Fruit fly (Drosophila melanogaster): Measurements from ENCODE around the gene CG5404.

Gene CG5404

DNA sequence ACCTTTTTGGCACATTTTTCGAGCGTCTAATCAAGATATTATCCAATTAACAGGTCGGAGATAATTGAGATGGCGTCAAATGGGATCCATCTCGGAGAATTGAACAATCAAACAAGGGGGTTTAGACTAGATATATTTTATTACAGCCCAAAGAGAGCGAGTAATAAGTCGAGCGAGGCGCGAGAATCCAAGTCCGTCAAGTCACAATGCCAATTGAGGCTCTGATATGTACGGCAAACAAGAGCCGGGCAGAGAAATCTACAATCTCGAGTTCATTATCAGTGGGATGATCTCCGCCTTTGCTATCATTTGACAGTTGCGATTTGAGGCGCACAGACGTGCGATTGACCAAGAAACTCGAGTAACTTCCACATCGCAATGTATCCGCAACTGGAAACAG lies at the start of gene CG5404:
Gene CG5404 (plus strand): TSS at position 301 of the 400 bp plus-strand sequence.
- TF ChIP-seq ttk (optimal IDR thresholded peaks at IDR 0.05) = no peak
- TF ChIP-seq insv (optimal IDR thresholded peaks at IDR 0.05) = no peak
- no peak for TF ChIP-seq Sin3A (optimal IDR thresholded peaks at IDR 0.05)
- no peak for TF ChIP-seq Myc (optimal IDR thresholded peaks at IDR 0.05)
- TF ChIP-seq psq (optimal IDR thresholded peaks at IDR 0.05) = no peak
- no peak for TF ChIP-seq h (optimal IDR thresholded peaks at IDR 0.05)

DNA sequence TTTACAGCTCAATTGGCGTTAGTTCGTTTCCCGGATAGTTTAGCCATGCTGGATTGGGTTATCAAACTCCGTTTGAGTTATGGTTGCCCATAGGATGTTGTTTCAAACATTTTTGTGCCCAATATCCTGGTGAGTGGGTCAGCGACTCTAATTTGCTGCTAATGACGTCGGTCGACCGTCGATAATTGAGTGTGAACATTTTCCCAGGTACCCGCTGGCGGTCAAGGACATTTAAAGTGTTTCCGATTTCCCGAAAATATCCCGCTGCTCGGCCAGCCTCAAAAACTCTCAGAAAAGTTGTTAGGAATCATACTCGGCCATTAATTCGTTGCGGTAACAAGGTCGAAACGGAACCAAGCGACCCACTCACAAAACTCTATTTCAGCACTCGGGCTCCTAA lies 49.6 kb upstream of the CG5404 start:
- no peak for TF ChIP-seq h (optimal IDR thresholded peaks at IDR 0.05)
- no peak for TF ChIP-seq Sin3A (optimal IDR thresholded peaks at IDR 0.05)
- no peak for TF ChIP-seq Myc (optimal IDR thresholded peaks at IDR 0.05)
- no peak for TF ChIP-seq insv (optimal IDR thresholded peaks at IDR 0.05)
- TF ChIP-seq ttk (optimal IDR thresholded peaks at IDR 0.05) = no peak
- no peak for TF ChIP-seq psq (optimal IDR thresholded peaks at IDR 0.05)

DNA sequence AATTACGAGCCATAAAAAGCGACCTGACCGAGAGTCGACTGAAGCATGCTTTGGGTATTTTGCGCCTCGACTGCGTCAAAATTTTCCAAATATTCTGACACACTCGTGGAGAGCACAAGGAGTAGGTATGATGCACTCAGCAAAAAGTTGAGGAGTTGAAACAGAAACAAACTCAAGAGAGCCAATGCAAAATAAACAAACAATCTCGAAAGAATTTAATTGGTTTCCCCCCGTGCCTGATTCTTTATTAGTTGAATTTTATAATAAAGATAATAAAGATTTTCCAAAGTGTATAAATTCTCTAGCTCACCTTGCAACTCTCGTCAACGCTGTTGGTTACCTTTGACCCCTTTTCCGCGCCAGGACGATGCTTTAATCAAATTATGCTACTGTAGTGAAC lies 49.1 kb upstream of the CG5404 start:
- no peak for TF ChIP-seq Myc (optimal IDR thresholded peaks at IDR 0.05)
- no peak for TF ChIP-seq Sin3A (optimal IDR thresholded peaks at IDR 0.05)
- no peak for TF ChIP-seq psq (optimal IDR thresholded peaks at IDR 0.05)
- no peak for TF ChIP-seq h (optimal IDR thresholded peaks at IDR 0.05)
- TF ChIP-seq ttk (optimal IDR thresholded peaks at IDR 0.05) = no peak
- no peak for TF ChIP-seq insv (optimal IDR thresholded peaks at IDR 0.05)

DNA sequence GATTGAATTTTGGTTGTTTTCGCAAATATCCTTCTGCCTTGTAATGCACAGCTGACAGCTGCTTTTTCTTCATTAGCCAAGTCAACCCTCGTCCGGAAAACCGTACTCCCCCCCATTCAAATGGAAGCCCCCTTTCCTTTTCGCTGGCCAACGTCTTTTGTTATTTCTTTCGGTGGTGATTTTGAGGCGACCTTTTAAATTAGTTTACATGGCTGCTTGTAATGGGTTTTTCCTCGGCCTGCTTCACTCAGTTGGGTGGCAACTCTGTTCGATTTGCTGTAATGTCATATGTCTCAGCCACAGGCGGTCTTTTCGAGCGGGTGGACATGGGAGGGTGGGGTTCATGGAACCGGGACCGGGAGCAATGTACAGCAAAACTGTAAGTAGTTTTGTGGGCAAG lies 44.0 kb upstream of the CG5404 start:
- TF ChIP-seq Myc (optimal IDR thresholded peaks at IDR 0.05) = no peak
- TF ChIP-seq psq (optimal IDR thresholded peaks at IDR 0.05) = no peak
- TF ChIP-seq insv (optimal IDR thresholded peaks at IDR 0.05) = no peak
- TF ChIP-seq ttk (optimal IDR thresholded peaks at IDR 0.05) = no peak
- no peak for TF ChIP-seq h (optimal IDR thresholded peaks at IDR 0.05)
- TF ChIP-seq Sin3A (optimal IDR thresholded peaks at IDR 0.05) = no peak

DNA sequence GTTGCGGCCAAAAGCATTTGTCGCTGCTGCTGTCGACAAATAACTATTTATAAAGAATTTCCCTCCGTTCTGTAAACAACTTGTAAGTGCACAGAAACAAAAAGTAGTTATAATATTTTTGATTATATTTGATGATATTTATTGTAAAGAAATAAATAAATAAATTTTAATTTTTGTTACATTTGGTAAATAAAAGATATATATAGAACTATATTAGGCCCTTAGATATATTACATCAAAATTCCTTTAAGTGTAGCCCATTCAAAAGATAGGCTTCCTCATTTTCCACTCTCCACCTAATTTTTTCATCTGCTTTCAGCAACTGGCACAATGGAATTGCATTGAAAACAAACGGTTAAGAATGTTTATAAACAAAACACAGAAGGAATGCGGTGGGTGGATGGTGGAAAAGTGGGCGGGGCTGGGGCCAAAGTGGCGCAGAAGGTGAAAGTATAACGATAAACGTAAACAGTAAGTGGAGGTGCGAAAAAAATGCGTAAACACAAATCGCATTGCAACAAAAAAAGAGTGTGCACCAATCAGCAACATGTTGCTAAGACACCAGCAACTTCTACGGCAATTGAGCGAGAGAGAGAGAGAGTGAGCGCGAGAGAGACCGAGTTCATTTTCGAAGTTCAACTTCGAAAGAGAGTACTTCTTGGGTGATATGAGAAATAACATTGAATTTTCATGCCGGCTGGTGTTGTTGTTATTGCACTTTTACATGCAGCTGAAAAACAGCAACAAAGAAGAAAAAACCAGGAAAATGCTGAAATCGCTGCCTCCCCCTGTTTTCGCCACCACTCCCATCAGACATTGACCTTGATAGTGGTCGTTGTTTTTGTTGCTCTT lies 39.9 kb upstream of the CG5404 start:
- no peak for TF ChIP-seq ttk (optimal IDR thresholded peaks at IDR 0.05)
- no peak for TF ChIP-seq psq (optimal IDR thresholded peaks at IDR 0.05)
- no peak for TF ChIP-seq h (optimal IDR thresholded peaks at IDR 0.05)
- no peak for TF ChIP-seq Sin3A (optimal IDR thresholded peaks at IDR 0.05)
- no peak for TF ChIP-seq insv (optimal IDR thresholded peaks at IDR 0.05)
- no peak for TF ChIP-seq Myc (optimal IDR thresholded peaks at IDR 0.05)

DNA sequence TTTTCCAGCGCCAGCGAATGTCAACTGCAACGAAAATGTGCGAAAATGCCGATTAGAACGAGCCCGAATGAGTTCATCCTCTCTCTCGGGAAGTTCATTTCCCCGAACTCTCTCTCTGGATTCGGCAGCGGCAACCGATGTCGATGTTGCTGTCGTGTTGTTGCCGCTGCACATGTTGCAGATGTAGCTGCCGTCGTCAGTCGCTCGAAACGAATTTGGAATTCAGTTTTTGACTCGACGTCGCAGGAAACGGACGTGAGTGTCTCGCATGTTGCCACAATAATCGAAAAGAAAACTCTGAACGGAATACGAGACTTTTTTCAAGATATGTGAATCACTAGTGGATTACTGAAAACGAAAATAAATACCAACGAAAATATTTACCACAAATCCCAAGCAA lies 38.5 kb upstream of the CG5404 start, which contains the start of gene pxb:
Gene pxb (plus strand): TSS at position 222 of the 400 bp plus-strand sequence.
- no peak for TF ChIP-seq ttk (optimal IDR thresholded peaks at IDR 0.05)
- TF ChIP-seq Myc (optimal IDR thresholded peaks at IDR 0.05) = no peak
- TF ChIP-seq Sin3A (optimal IDR thresholded peaks at IDR 0.05) = no peak
- no peak for TF ChIP-seq psq (optimal IDR thresholded peaks at IDR 0.05)

DNA sequence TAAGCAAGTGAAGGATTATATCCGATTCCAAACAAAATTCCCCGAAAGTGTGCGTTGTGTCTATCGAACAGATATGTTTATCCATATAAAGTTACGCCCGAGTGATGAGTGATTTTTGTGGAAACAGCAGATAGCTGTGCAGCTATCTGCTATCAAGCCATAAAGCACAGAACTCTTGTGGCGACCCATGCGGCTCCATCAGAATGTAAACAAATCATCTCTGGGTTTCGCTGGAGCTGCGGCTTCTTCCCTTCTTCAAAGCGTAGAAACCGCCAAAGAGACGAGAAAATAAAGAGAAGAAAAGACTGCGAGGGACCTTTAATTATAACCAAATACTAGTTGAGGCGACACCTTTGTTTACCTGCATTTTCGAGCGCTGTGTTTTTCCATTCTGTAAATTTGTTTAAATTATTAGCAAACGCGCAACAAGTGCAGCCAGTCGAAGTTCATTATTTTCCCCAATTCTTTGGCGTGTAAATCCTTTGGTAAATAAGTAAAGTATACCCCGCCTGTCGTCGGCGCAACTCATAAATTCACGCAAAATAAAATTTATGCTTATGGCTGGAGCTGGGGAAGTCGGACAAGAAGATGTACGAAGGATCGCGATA lies 37.5 kb upstream of the CG5404 start:
- no peak for TF ChIP-seq Sin3A (optimal IDR thresholded peaks at IDR 0.05)
- no peak for TF ChIP-seq ttk (optimal IDR thresholded peaks at IDR 0.05)
- no peak for TF ChIP-seq Myc (optimal IDR thresholded peaks at IDR 0.05)
- no peak for TF ChIP-seq psq (optimal IDR thresholded peaks at IDR 0.05)
- TF ChIP-seq h (optimal IDR thresholded peaks at IDR 0.05) = no peak
- TF ChIP-seq insv (optimal IDR thresholded peaks at IDR 0.05) = no peak

DNA sequence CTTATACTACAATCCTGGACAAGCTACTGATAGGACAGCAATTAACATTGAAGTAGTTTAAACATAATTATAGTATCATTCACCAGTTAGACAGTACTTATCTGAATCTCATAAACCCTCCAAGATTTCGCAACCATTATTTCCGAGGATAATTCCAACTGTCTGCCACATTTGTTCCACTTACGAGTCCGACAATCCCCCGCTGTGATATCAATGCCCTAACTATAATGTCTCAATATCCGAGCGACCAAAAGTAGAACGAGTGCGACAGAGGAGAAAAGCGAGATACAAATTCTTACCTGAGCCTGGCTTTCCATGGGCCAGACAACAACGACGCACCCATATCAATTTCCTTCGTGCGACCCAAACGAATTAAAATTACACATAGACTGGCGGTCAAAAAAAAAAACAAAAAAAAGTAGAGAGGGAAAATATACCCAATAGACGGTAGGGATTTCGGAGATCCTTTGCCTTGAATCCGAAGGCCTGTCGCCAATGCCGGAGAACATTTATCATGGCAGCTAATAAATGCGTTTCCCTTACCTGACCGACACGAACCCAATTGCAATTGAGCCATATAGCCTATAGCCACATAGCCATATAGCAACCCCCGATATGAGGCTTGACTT lies 35.5 kb upstream of the CG5404 start:
- TF ChIP-seq psq (optimal IDR thresholded peaks at IDR 0.05) = no peak
- no peak for TF ChIP-seq Sin3A (optimal IDR thresholded peaks at IDR 0.05)

DNA sequence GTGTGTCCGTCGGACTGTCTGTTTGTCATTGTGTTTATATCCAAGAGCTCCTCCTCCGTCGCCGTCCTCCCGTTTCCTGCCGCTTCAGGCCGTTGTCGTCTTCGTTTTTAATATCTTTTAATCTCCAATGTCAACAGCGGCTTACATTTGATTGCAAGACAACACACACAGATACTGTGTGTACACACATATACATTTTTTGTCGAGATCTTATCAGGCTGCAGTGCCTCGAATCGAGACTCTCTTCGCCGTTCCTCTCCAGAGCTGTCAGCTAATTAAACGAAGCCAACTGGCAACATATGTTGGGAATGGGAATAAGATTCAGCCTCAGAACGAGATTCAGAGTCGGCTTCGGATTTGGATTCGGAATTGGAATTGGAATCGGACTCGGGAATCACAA lies 33.9 kb upstream of the CG5404 start:
- TF ChIP-seq Myc (optimal IDR thresholded peaks at IDR 0.05) (no peak), ttk (optimal IDR thresholded peaks at IDR 0.05) (no peak), h (optimal IDR thresholded peaks at IDR 0.05) (no peak), insv (optimal IDR thresholded peaks at IDR 0.05) (no peak), psq (optimal IDR thresholded peaks at IDR 0.05) (no peak)

DNA sequence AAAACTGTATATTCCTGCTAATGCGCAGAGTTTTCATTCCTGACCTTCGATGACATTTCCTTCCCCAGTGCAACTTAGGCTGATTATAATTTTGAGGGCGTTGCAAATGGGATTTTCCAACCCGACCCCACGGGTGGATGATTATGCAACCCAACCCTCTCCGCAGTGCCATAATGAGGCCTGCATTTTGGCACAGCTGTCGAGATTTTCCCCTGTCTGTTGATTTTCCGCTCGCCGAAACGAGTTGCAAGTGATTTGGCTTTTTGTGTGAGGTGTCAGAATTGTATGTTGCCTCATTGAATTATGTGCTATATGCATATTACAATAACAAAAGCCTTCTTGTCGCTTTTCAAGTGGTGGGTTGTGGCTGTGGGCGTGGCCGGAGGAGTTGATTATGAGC lies 32.2 kb upstream of the CG5404 start:
- no peak for TF ChIP-seq ttk (optimal IDR thresholded peaks at IDR 0.05)

DNA sequence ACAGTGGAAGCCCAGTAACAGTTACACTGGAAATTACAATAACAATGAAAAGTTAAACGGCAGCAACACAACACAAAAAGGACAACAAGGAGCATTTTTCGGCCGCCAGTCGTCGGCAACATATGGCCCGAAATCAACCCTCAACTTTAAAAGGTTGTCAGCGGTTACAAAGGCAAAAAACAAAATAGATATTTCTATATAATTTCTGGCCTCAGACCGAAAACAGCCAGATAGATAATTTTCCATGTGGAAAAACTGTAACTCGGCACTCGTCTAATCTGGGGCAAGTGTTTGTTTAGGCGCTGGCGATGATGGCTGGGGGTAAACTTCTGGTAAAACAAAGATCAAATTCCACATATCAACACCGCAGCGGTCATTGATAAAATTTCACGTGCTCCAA lies 31.2 kb upstream of the CG5404 start:
- TF ChIP-seq h (optimal IDR thresholded peaks at IDR 0.05) = no peak
- TF ChIP-seq Sin3A (optimal IDR thresholded peaks at IDR 0.05) = no peak
- TF ChIP-seq Myc (optimal IDR thresholded peaks at IDR 0.05) = no peak
- TF ChIP-seq psq (optimal IDR thresholded peaks at IDR 0.05) = no peak

DNA sequence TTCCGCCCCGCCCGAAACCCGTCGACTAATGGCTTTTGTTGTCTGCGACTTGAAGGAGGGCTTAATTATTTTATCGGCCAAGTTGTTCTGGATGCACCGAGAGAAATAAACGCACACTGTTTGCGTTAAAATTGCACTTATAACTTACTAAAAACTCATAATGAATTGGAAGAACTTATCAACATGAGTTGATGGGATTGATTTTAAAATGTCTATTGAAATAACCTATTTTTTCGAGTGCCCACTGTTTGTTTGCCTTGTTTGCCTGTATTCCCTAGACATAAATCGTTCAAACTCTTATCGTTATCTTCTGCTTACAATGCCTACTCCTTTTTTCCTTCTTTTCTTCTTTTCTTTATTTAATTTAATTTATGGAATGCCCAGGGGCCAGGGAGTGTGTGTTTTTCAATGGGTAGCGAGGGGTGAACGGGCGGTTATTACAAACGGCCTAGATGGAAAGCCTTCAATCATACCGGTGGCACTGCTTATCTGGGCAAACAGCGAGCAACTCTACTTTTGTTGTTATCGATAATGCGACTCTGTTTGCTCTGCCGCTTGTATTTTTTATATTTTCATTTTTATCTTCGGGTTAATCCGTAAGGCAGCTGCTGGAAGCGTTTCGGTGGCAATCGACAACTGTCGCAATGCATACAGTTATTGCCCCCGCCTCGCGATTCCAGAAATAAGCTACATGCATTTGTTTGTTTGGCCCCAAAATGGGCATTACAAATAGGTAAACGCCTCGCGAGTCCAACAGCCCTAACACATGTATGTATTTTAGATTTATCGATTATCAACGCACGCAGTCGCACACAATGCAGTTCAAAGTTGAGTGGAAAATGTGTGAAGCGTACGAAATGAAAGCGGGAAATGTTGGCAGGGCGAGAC lies 28.0 kb upstream of the CG5404 start:
- no peak for TF ChIP-seq insv (optimal IDR thresholded peaks at IDR 0.05)
- TF ChIP-seq ttk (optimal IDR thresholded peaks at IDR 0.05) = no peak
- no peak for TF ChIP-seq Sin3A (optimal IDR thresholded peaks at IDR 0.05)
- no peak for TF ChIP-seq h (optimal IDR thresholded peaks at IDR 0.05)
- no peak for TF ChIP-seq psq (optimal IDR thresholded peaks at IDR 0.05)

Measured in Kc167 (cell line).